Fruit fly (Drosophila melanogaster): ENCODE results near the gene CG6287.

DNA sequence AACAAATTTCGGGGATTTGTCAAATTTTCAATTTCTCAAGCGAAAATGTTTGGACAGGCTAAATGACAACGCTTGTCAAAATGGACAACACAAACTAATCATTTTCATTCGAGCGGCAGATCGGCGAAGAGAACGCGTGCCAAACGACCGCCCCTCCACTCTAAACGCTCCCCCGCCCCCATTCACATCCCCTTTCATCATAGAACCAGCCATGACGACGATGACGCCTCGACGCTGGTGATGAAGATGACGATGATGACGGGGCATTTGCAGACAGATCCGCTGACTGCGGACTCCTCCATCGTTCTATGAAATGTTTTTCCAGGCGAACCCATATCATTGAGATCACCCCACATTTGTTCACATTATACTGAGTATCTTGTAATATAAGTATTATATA, 34.6 kb upstream of the CG6287 start:
- TF ChIP-seq insv (optimal IDR thresholded peaks at IDR 0.05) (no peak), Myc (optimal IDR thresholded peaks at IDR 0.05) (no peak)

Measured in Kc167 (cell line).